Worm (Caenorhabditis elegans) whole organism, early embryonic: ENCODE data around the gene F47B10.9.
A peak's percentile ranks its signal among the peaks of the same experiment; 100 is the strongest.

Experiments
- B0310.2 ChIP-seq: sonication (generic microtip); optimal IDR thresholded peaks from 2 replicates; lab custom pipeline; 2016; ENCODE audit warnings: mild to moderate bottlenecking, missing genetic modification characterization, missing compliant biosample characterization
- F13C5.2 ChIP-seq: sonication (generic microtip); optimal IDR thresholded peaks from 2 replicates; lab custom pipeline; 2017; ENCODE audit warnings: mild to moderate bottlenecking, missing genetic modification characterization, inconsistent platforms, missing compliant biosample characterization
- aly-1 ChIP-seq: sonication (generic microtip); optimal IDR thresholded peaks from 2 replicates; lab custom pipeline; 2016; ENCODE audit warnings: missing genetic modification characterization, missing compliant biosample characterization
- ama-1 ChIP-seq: fragments of 150-350 bp; optimal IDR thresholded peaks from 2 replicates; lab custom pipeline; 2014
- ceh-13 ChIP-seq: fragments of 200-800 bp; sonication (Bioruptor generic); optimal IDR thresholded peaks from 2 replicates; lab custom pipeline; 2018; ENCODE audit warnings: mild to moderate bottlenecking, missing genetic modification characterization, missing compliant biosample characterization
- ceh-36 ChIP-seq: sonication (generic microtip); optimal IDR thresholded peaks from 2 replicates; lab custom pipeline; 2016; ENCODE audit warnings: missing genetic modification characterization, inconsistent platforms, missing compliant biosample characterization
- ets-7 ChIP-seq: sonication (generic microtip); optimal IDR thresholded peaks from 2 replicates; lab custom pipeline; 2016; ENCODE audit warnings: missing genotype, missing genetic modification characterization, missing compliant biosample characterization
- flt-1 ChIP-seq: fragments of 200-800 bp; sonication (Bioruptor generic); IDR thresholded peaks from 2 replicates; pipeline ENCODE4 v1.3.6; 2022; ENCODE audit warnings: missing genetic modification characterization, missing compliant biosample characterization
- hmbx-1 ChIP-seq: sonication (generic microtip); optimal IDR thresholded peaks from 2 replicates; lab custom pipeline; 2016; ENCODE audit warnings: mild to moderate bottlenecking, missing genetic modification characterization, missing compliant biosample characterization
- hmg-4 ChIP-seq: fragments of 200-800 bp; sonication (Bioruptor generic); optimal IDR thresholded peaks from 2 replicates; lab custom pipeline; 2018; ENCODE audit warnings: mild to moderate bottlenecking, missing genetic modification characterization, missing compliant biosample characterization
- hnd-1 ChIP-seq: sonication (generic microtip); optimal IDR thresholded peaks from 2 replicates; lab custom pipeline; 2016; ENCODE audit warnings: missing genetic modification characterization, missing compliant biosample characterization
- pes-1 ChIP-seq: fragments of 200-800 bp; sonication (Bioruptor generic); IDR thresholded peaks from 2 replicates; pipeline ENCODE4 v1.3.6; 2022; ENCODE audit warnings: missing genetic modification reagents, missing genetic modification characterization, missing compliant biosample characterization
- scrt-1 ChIP-seq: fragments of 200-800 bp; sonication (Bioruptor generic); IDR thresholded peaks from 2 replicates; pipeline ENCODE4 v1.3.6; 2022; ENCODE audit warnings: missing genetic modification characterization, missing compliant biosample characterization
- sea-1 ChIP-seq: fragments of 200-800 bp; sonication (Bioruptor generic); conservative IDR thresholded peaks from 2 replicates; pipeline ENCODE4 v1.3.6; 2022; ENCODE audit warnings: missing genetic modification characterization, missing compliant biosample characterization
- tbx-11 ChIP-seq: fragments of 200-800 bp; sonication (Bioruptor generic); IDR thresholded peaks from 2 replicates; pipeline ENCODE4 v1.3.6; 2022; ENCODE audit warnings: missing genetic modification characterization, missing compliant biosample characterization
- tbx-37 ChIP-seq: fragments of 200-800 bp; sonication (Bioruptor generic); conservative IDR thresholded peaks from 2 replicates; pipeline ENCODE4 v1.3.6; 2022; ENCODE audit warnings: missing genetic modification reagents, missing genetic modification characterization, missing compliant biosample characterization
- tra-4 ChIP-seq: sonication (generic microtip); optimal IDR thresholded peaks from 2 replicates; lab custom pipeline; 2017; ENCODE audit warnings: missing genetic modification characterization, missing compliant biosample characterization

The F47B10.9 gene

ce11 chrX:10913981-10914380 lies at the start of gene F47B10.9:
Gene F47B10.9 (minus strand): TSS chrX:10914081.
- TF ChIP-seq aly-1: no peak
- no peak for TF ChIP-seq tra-4 (tag; lab: Kevin White, UChicago)
- no peak for TF ChIP-seq ceh-13

DNA sequence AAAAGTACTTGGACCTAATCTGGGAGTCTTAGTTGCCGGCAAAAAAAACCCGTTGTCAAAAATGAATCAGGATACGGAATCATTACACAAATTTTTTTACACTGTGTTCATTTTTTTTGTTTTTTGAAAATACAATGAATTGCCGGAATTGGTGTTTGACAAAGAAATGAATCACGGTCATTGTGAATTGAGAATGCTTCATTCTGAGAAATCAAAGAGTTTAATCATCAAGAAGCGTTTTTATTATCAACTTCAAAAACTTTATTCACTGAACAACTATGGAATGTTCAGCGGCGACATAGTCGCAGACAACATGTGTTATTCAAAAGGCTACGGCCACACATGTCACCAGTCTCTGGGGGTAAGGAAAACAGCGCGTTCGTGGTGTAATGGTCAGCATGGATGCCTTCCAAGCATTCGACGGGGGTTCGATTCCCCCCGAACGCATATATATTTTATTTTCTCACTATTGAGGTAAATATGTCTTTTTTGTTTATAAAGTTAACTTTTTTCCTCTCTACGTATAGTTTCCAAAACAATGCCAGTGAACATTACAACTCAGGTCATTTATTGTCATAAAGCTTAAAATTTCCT lies 49.7 kb upstream of the F47B10.9 start, which contains the start of gene nas-10:
Gene nas-10, minus strand, starts transcription at position 51 of the 594 bp plus-strand sequence.
- peak; percentile 88 for TF ChIP-seq hmg-4 (GFP tag; lab: Kevin White, UChicago)
- TF ChIP-seq aly-1: peak; percentile 78
- TF ChIP-seq flt-1 (GFP tag; lab: Robert Waterston, UW): peak; percentile 89; the same call in 1 of the 2 replicates
- TF ChIP-seq ceh-36 (tag; lab: Kevin White, UChicago): peak; percentile 81
- peak; percentile 71 for TF ChIP-seq hnd-1
- TF ChIP-seq tra-4 (tag; lab: Kevin White, UChicago): peak; percentile 16
- peak; percentile 92 for TF ChIP-seq tbx-37 (GFP tag; lab: Robert Waterston, UW)
- TF ChIP-seq hmbx-1 (tag; lab: Kevin White, UChicago): peak; percentile 45
- peak; percentile 87 for TF ChIP-seq sea-1 (GFP tag; lab: Robert Waterston, UW)
- no peak for TF ChIP-seq ama-1 (lab: Kevin White, UChicago)
- TF ChIP-seq B0310.2 (tag; lab: Kevin White, UChicago): peak; percentile 76
- TF ChIP-seq F13C5.2: peak; percentile 89
- TF ChIP-seq ceh-13: peak; percentile 79
- peak; percentile 91 for TF ChIP-seq scrt-1
- no peak for TF ChIP-seq pes-1 (GFP tag; lab: Robert Waterston, UW)
- peak; percentile 87 for TF ChIP-seq tbx-11 (GFP tag; lab: Robert Waterston, UW)
- peak; percentile 79 for TF ChIP-seq ets-7

DNA sequence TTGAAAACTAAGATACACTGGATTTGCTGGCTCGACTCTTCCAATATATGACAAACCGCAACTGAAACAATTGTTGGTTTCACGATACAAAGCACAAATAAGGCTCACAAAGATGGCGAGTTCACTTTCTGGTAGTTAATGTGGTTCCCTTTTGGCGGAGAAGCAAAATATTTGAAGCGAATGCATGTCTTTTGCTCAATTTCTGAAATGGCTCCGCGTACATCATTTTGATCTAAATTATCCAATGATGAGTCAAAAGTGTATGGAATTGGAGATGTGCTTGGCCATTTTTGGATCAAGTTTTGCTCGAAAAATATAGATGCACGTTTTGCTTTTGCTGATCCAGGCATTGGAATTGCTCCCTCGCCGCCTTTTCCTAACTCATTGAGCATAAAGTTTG lies 47.8 kb upstream of the F47B10.9 start:
- no peak for TF ChIP-seq scrt-1
- no peak for TF ChIP-seq tbx-37 (GFP tag; lab: Robert Waterston, UW)
- TF ChIP-seq hmbx-1 (tag; lab: Kevin White, UChicago): no peak
- no peak for TF ChIP-seq hnd-1
- TF ChIP-seq hmg-4 (GFP tag; lab: Kevin White, UChicago): no peak
- TF ChIP-seq tbx-11 (GFP tag; lab: Robert Waterston, UW): no peak
- TF ChIP-seq ets-7: no peak
- no peak for TF ChIP-seq ceh-36 (tag; lab: Kevin White, UChicago)
- TF ChIP-seq ama-1 (lab: Kevin White, UChicago): no peak
- no peak for TF ChIP-seq aly-1
- no peak for TF ChIP-seq B0310.2 (tag; lab: Kevin White, UChicago)

DNA sequence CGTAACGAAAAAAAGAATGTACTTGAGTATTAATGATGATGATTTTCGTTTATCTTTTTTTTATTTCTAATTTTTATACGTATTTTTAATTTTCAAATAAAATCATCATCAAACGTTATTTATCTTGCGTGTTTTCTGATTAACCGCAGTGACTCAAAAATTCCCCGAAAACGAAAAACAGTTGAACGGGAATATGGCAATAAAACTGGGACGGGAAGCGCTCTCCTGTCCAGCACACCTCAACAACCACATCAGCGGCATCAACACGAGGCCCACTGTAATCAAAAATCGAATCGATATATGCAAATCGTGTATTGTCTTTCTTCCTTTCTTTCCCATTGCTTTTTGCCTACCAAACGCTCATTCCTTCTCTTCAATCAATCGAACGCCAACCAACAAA lies 45.3 kb upstream of the F47B10.9 start, which contains the start of gene K09C8.2:
Gene K09C8.2, plus strand, starts transcription at position 301 of the 400 bp plus-strand sequence.
- TF ChIP-seq tbx-11 (GFP tag; lab: Robert Waterston, UW): no peak
- TF ChIP-seq aly-1: no peak
- TF ChIP-seq tra-4 (tag; lab: Kevin White, UChicago): no peak
- TF ChIP-seq pes-1 (GFP tag; lab: Robert Waterston, UW): no peak
- TF ChIP-seq ceh-36 (tag; lab: Kevin White, UChicago): no peak

DNA sequence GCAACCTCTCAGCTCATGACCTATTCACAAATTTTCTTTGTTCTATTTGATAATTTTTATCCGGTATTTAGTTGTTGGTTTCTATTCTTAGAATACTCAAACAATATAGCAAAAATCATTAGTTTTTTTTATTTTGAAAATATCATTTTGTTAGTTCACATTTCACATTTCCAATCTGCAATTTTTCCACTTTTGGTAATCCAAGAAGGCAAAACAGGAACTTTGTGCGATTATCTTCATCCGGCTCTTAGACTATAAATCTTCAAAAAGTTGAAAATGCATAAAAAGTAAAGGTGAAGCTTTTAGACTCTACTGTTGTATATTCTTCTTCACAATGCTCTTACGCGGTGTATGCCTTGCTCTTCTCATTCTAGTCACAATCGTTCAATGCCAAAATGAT lies 44.5 kb upstream of the F47B10.9 start, which contains the start of gene nlp-19:
Gene nlp-19, plus strand, starts transcription at position 301 of the 400 bp plus-strand sequence.
- TF ChIP-seq ama-1 (lab: Kevin White, UChicago) (no peak), B0310.2 (tag; lab: Kevin White, UChicago) (no peak), hnd-1 (no peak), F13C5.2 (no peak), hmg-4 (GFP tag; lab: Kevin White, UChicago) (no peak), tbx-11 (GFP tag; lab: Robert Waterston, UW) (no peak)

ce11 chrX:10956972-10957678 lies 43.2 kb upstream of the F47B10.9 start:
- TF ChIP-seq B0310.2 (tag; lab: Kevin White, UChicago) (no peak), hmbx-1 (tag; lab: Kevin White, UChicago) (no peak), ets-7 (no peak), tra-4 (tag; lab: Kevin White, UChicago) (no peak), pes-1 (GFP tag; lab: Robert Waterston, UW) (no peak), scrt-1 (no peak), ceh-36 (tag; lab: Kevin White, UChicago) (no peak), hmg-4 (GFP tag; lab: Kevin White, UChicago) (no peak), ama-1 (lab: Kevin White, UChicago) (no peak), F13C5.2 (no peak), tbx-37 (GFP tag; lab: Robert Waterston, UW) (no peak), ceh-13 (no peak), hnd-1 (no peak), tbx-11 (GFP tag; lab: Robert Waterston, UW) (no peak), flt-1 (GFP tag; lab: Robert Waterston, UW) (no peak), aly-1 (no peak), sea-1 (GFP tag; lab: Robert Waterston, UW) (no peak)

DNA sequence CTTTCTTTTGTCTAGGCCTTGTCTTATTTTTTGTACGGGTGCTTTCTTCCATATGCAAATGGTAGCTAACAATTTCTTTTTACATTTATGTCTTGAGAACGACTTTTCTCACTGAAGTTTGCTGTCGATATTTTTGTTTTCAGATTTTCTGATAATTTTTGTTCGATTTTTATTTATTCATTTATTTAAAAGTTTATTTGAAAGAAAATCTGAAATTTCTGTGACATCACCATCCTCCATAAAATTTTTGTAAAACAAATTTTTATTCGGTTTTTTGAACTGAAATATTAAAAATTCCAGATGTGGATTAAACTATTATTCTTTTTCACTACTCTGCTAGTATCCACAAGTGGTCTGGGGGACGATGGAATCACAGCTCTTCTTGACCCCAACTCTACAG lies 40.0 kb upstream of the F47B10.9 start, which contains the start of gene pbo-4:
Gene pbo-4, plus strand, starts transcription at position 301 of the 400 bp plus-strand sequence.
- TF ChIP-seq ceh-36 (tag; lab: Kevin White, UChicago) (no peak), F13C5.2 (no peak), aly-1 (no peak), ets-7 (no peak), flt-1 (GFP tag; lab: Robert Waterston, UW) (no peak), hnd-1 (no peak), tbx-37 (GFP tag; lab: Robert Waterston, UW) (no peak), tra-4 (tag; lab: Kevin White, UChicago) (no peak), scrt-1 (no peak), tbx-11 (GFP tag; lab: Robert Waterston, UW) (no peak), hmg-4 (GFP tag; lab: Kevin White, UChicago) (no peak), B0310.2 (tag; lab: Kevin White, UChicago) (no peak), ceh-13 (no peak), pes-1 (GFP tag; lab: Robert Waterston, UW) (no peak)
